Worm (Caenorhabditis elegans) whole organism, early embryonic: ENCODE results near the gene C23H4.8.

Experiments used
- B0310.2 ChIP-seq: sonication (generic microtip); optimal IDR thresholded peaks from 2 replicates; lab custom pipeline; 2016; ENCODE audit warnings: mild to moderate bottlenecking, missing genetic modification characterization, missing compliant biosample characterization
- aly-1 ChIP-seq: sonication (generic microtip); optimal IDR thresholded peaks from 2 replicates; lab custom pipeline; 2016; ENCODE audit warnings: missing genetic modification characterization, missing compliant biosample characterization
- ama-1 ChIP-seq: fragments of 150-350 bp; optimal IDR thresholded peaks from 2 replicates; lab custom pipeline; 2014
- ceh-13 ChIP-seq: fragments of 200-800 bp; sonication (Bioruptor generic); optimal IDR thresholded peaks from 2 replicates; lab custom pipeline; 2018; ENCODE audit warnings: mild to moderate bottlenecking, missing genetic modification characterization, missing compliant biosample characterization
- flt-1 ChIP-seq: fragments of 200-800 bp; sonication (Bioruptor generic); IDR thresholded peaks from 2 replicates; pipeline ENCODE4 v1.3.6; 2022; ENCODE audit warnings: missing genetic modification characterization, missing compliant biosample characterization
- hmbx-1 ChIP-seq: sonication (generic microtip); optimal IDR thresholded peaks from 2 replicates; lab custom pipeline; 2016; ENCODE audit warnings: mild to moderate bottlenecking, missing genetic modification characterization, missing compliant biosample characterization
- hmg-4 ChIP-seq: fragments of 200-800 bp; sonication (Bioruptor generic); optimal IDR thresholded peaks from 2 replicates; lab custom pipeline; 2018; ENCODE audit warnings: mild to moderate bottlenecking, missing genetic modification characterization, missing compliant biosample characterization
- hnd-1 ChIP-seq: sonication (generic microtip); optimal IDR thresholded peaks from 2 replicates; lab custom pipeline; 2016; ENCODE audit warnings: missing genetic modification characterization, missing compliant biosample characterization
- pes-1 ChIP-seq: fragments of 200-800 bp; sonication (Bioruptor generic); IDR thresholded peaks from 2 replicates; pipeline ENCODE4 v1.3.6; 2022; ENCODE audit warnings: missing genetic modification reagents, missing genetic modification characterization, missing compliant biosample characterization
- sea-1 ChIP-seq: fragments of 200-800 bp; sonication (Bioruptor generic); conservative IDR thresholded peaks from 2 replicates; pipeline ENCODE4 v1.3.6; 2022; ENCODE audit warnings: missing genetic modification characterization, missing compliant biosample characterization
- tbx-11 ChIP-seq: fragments of 200-800 bp; sonication (Bioruptor generic); IDR thresholded peaks from 2 replicates; pipeline ENCODE4 v1.3.6; 2022; ENCODE audit warnings: missing genetic modification characterization, missing compliant biosample characterization
- tbx-37 ChIP-seq: fragments of 200-800 bp; sonication (Bioruptor generic); conservative IDR thresholded peaks from 2 replicates; pipeline ENCODE4 v1.3.6; 2022; ENCODE audit warnings: missing genetic modification reagents, missing genetic modification characterization, missing compliant biosample characterization
- tra-4 ChIP-seq: sonication (generic microtip); optimal IDR thresholded peaks from 2 replicates; lab custom pipeline; 2017; ENCODE audit warnings: missing genetic modification characterization, missing compliant biosample characterization

DNA sequence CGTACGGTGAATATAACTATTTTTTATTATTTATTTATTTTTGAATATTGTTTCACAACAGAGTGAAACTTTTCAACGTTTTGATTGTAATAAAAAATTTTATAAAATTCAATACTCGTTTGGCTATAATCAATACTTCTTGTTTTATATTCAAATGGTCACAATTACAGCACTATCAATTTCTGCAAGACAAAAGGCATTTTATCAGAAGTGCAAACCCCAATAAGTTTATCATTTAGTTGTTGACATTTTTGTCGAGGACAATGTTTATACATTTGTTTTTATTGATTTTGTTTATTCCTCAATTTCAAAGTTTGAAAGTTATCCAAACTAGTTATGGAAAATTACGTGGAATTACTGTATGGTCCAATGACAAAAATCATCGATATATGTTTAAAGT is 8.9 kb downstream of the C23H4.8 start, which contains the start of gene cest-9.1:
- no peak for TF ChIP-seq ama-1
- no peak for TF ChIP-seq hmbx-1
- TF ChIP-seq tbx-37 (GFP tag; lab: Robert Waterston, UW) = no peak
- TF ChIP-seq flt-1 = no peak
- TF ChIP-seq B0310.2 = no peak
- TF ChIP-seq tbx-11 (GFP tag; lab: Robert Waterston, UW) = no peak
- no peak for TF ChIP-seq sea-1 (GFP tag; lab: Robert Waterston, UW)
- TF ChIP-seq hmg-4 = no peak
- TF ChIP-seq tra-4 (tag; lab: Kevin White, UChicago) = no peak
- TF ChIP-seq pes-1 (GFP tag; lab: Robert Waterston, UW) = no peak
- TF ChIP-seq ceh-13 = no peak
- TF ChIP-seq hnd-1 (tag; lab: Kevin White, UChicago) = no peak
- no peak for TF ChIP-seq aly-1 (tag; lab: Kevin White, UChicago)
